Worm (Caenorhabditis elegans): ENCODE data around the gene pph-6.

Gene pph-6

DNA sequence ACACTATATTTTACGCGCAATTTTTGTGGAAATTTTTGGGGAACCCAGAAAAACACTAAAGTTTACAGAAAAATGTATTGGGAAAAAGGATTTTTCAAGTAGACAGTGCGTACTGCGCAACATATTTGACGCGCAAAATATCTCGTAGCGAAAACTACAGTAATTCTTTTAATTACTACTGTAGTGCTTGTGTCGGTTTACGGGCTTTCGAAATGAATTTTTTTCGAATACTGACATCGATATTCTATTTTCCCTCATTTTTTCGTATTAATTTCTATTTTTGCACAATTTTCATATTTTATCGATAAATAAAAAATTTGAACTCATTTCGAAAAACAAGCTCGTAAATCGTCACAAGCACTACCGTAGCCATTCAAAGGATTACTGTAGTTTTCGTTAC, 32.9 kb upstream of the pph-6 start:
- TF ChIP-seq flt-1 (GFP tag; IDR thresholded peaks at IDR 0.05) (no peak), pes-1 (GFP tag; IDR thresholded peaks at IDR 0.05) (no peak), ets-7 (tag; optimal IDR thresholded peaks at IDR 0.05) (no peak), hmbx-1 (tag; optimal IDR thresholded peaks at IDR 0.05) (no peak)

- TF ChIP-seq scrt-1 (GFP tag; IDR thresholded peaks at IDR 0.05) (no peak), hnd-1 (tag; optimal IDR thresholded peaks at IDR 0.05) (no peak), ama-1 (optimal IDR thresholded peaks at IDR 0.05) (no peak), ceh-13 (GFP tag; optimal IDR thresholded peaks at IDR 0.05) (no peak), flt-1 (GFP tag; IDR thresholded peaks at IDR 0.05) (no peak), ets-7 (tag; optimal IDR thresholded peaks at IDR 0.05) (no peak), tra-4 (tag; optimal IDR thresholded peaks at IDR 0.05) (no peak), B0310.2 (tag; optimal IDR thresholded peaks at IDR 0.05) (no peak), hmbx-1 (tag; optimal IDR thresholded peaks at IDR 0.05) (no peak), sea-1 (GFP tag; conservative IDR thresholded peaks at IDR 0.05) (no peak), aly-1 (tag; optimal IDR thresholded peaks at IDR 0.05) (no peak), hmg-4 (GFP tag; optimal IDR thresholded peaks at IDR 0.05) (no peak), ceh-36 (tag; optimal IDR thresholded peaks at IDR 0.05) (no peak)
Observed at ce11 chrIII:3429761-3430160, 31.7 kb upstream of the pph-6 start.

DNA sequence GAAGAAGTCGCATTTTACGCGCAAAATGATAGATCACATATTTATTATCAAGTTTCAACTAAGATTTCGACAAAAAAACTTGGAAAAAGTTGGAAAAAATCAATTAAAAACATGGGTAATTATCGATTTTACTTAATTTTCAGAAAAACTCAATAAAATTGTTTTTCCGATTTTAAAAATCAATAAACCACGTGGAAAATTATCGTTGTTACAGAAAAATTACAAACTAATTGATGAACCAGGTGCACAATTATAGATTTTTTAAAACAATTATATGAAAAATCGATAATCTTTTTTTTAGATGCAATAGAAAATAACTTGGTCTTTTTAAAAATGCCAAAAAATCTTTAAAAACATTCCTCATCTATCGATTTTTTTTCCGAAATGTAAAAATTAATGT, 30.8 kb upstream of the pph-6 start:
- TF ChIP-seq sea-1 (GFP tag; conservative IDR thresholded peaks at IDR 0.05), result no peak
- no peak for TF ChIP-seq ceh-13 (GFP tag; optimal IDR thresholded peaks at IDR 0.05)
- TF ChIP-seq hnd-1 (tag; optimal IDR thresholded peaks at IDR 0.05), result no peak
- TF ChIP-seq F13C5.2 (tag; optimal IDR thresholded peaks at IDR 0.05), result no peak
- no peak for TF ChIP-seq tbx-37 (GFP tag; conservative IDR thresholded peaks at IDR 0.05)
- no peak for TF ChIP-seq ama-1 (optimal IDR thresholded peaks at IDR 0.05)
- TF ChIP-seq scrt-1 (GFP tag; IDR thresholded peaks at IDR 0.05), result no peak
- no peak for TF ChIP-seq tra-4 (tag; optimal IDR thresholded peaks at IDR 0.05)
- no peak for TF ChIP-seq hmg-4 (GFP tag; optimal IDR thresholded peaks at IDR 0.05)
- no peak for TF ChIP-seq tbx-11 (GFP tag; IDR thresholded peaks at IDR 0.05)
- TF ChIP-seq B0310.2 (tag; optimal IDR thresholded peaks at IDR 0.05), result no peak
- TF ChIP-seq flt-1 (GFP tag; IDR thresholded peaks at IDR 0.05), result no peak

ce11 chrIII:3431385-3431784, 30.1 kb upstream of the pph-6 start, which contains the start of gene K01A11.1:
K01A11.1 (minus strand) TSS chrIII:3431485.
- no peak for TF ChIP-seq B0310.2 (tag; optimal IDR thresholded peaks at IDR 0.05)
- TF ChIP-seq pes-1 (GFP tag; IDR thresholded peaks at IDR 0.05), result no peak
- no peak for TF ChIP-seq hmbx-1 (tag; optimal IDR thresholded peaks at IDR 0.05)
- TF ChIP-seq ets-7 (tag; optimal IDR thresholded peaks at IDR 0.05), result no peak
- TF ChIP-seq ceh-36 (tag; optimal IDR thresholded peaks at IDR 0.05), result no peak
- no peak for TF ChIP-seq F13C5.2 (tag; optimal IDR thresholded peaks at IDR 0.05)
- TF ChIP-seq hmg-4 (GFP tag; optimal IDR thresholded peaks at IDR 0.05), result no peak
- TF ChIP-seq ceh-13 (GFP tag; optimal IDR thresholded peaks at IDR 0.05), result no peak
- TF ChIP-seq tbx-37 (GFP tag; conservative IDR thresholded peaks at IDR 0.05), result no peak
- no peak for TF ChIP-seq flt-1 (GFP tag; IDR thresholded peaks at IDR 0.05)
- TF ChIP-seq ama-1 (optimal IDR thresholded peaks at IDR 0.05), result no peak
- TF ChIP-seq tbx-11 (GFP tag; IDR thresholded peaks at IDR 0.05), result no peak

DNA sequence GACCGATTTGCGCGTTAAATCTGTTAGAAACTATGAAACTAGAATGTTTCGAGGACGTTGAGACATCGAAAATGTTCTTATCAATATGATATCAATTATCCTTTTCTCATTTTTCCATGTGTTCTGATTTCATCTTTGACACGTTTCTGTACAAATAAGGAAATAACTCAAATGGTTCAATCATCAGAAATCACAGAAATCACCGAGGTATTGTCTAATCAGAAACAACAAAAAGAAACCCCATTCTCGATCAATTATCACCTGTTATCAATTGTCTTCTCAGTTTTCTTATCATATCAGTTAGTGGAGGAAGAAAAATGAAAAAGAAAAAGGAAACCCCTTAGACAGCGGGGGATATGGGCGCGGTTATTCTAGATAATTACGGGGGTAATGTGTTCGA, 26.4 kb upstream of the pph-6 start:
- TF ChIP-seq tbx-11 (GFP tag; IDR thresholded peaks at IDR 0.05), result no peak
- TF ChIP-seq ceh-36 (tag; optimal IDR thresholded peaks at IDR 0.05), result no peak
- TF ChIP-seq hnd-1 (tag; optimal IDR thresholded peaks at IDR 0.05), result no peak
- no peak for TF ChIP-seq tbx-37 (GFP tag; conservative IDR thresholded peaks at IDR 0.05)
- no peak for TF ChIP-seq tra-4 (tag; optimal IDR thresholded peaks at IDR 0.05)
- no peak for TF ChIP-seq flt-1 (GFP tag; IDR thresholded peaks at IDR 0.05)
- TF ChIP-seq scrt-1 (GFP tag; IDR thresholded peaks at IDR 0.05), result no peak
- TF ChIP-seq B0310.2 (tag; optimal IDR thresholded peaks at IDR 0.05), result no peak
- no peak for TF ChIP-seq aly-1 (tag; optimal IDR thresholded peaks at IDR 0.05)
- TF ChIP-seq hmbx-1 (tag; optimal IDR thresholded peaks at IDR 0.05), result no peak
- no peak for TF ChIP-seq pes-1 (GFP tag; IDR thresholded peaks at IDR 0.05)
- TF ChIP-seq ets-7 (tag; optimal IDR thresholded peaks at IDR 0.05), result no peak
- no peak for TF ChIP-seq hmg-4 (GFP tag; optimal IDR thresholded peaks at IDR 0.05)
- no peak for TF ChIP-seq sea-1 (GFP tag; conservative IDR thresholded peaks at IDR 0.05)
- TF ChIP-seq ceh-13 (GFP tag; optimal IDR thresholded peaks at IDR 0.05), result no peak
- TF ChIP-seq F13C5.2 (tag; optimal IDR thresholded peaks at IDR 0.05), result no peak
- no peak for TF ChIP-seq ama-1 (optimal IDR thresholded peaks at IDR 0.05)

- TF ChIP-seq tbx-37 (GFP tag; conservative IDR thresholded peaks at IDR 0.05) (no peak), flt-1 (GFP tag; IDR thresholded peaks at IDR 0.05) (no peak), hmg-4 (GFP tag; optimal IDR thresholded peaks at IDR 0.05) (no peak), tbx-11 (GFP tag; IDR thresholded peaks at IDR 0.05) (no peak), sea-1 (GFP tag; conservative IDR thresholded peaks at IDR 0.05) (no peak), aly-1 (tag; optimal IDR thresholded peaks at IDR 0.05) (no peak), pes-1 (GFP tag; IDR thresholded peaks at IDR 0.05) (no peak), ets-7 (tag; optimal IDR thresholded peaks at IDR 0.05) (no peak), ceh-13 (GFP tag; optimal IDR thresholded peaks at IDR 0.05) (no peak), ama-1 (optimal IDR thresholded peaks at IDR 0.05) (no peak)
Observed at ce11 chrIII:3437139-3437538, 24.4 kb upstream of the pph-6 start.

- TF ChIP-seq aly-1 (tag; optimal IDR thresholded peaks at IDR 0.05), result no peak
Observed at ce11 chrIII:3444139-3444538, 17.4 kb upstream of the pph-6 start, which contains the start of gene spe-41. spe-41 (minus strand) TSS chrIII:3444210.

ce11 chrIII:3452563-3453210, 8.8 kb upstream of the pph-6 start, which contains the start of the genes K01A11.3 and C34C12.12:
K01A11.3 (minus strand) TSS chrIII:3452613.
C34C12.12 (plus strand) TSS chrIII:3453194.
- TF ChIP-seq tbx-37 (GFP tag; conservative IDR thresholded peaks at IDR 0.05) (no peak), pes-1 (GFP tag; IDR thresholded peaks at IDR 0.05) (no peak), tra-4 (tag; optimal IDR thresholded peaks at IDR 0.05) (no peak), ceh-36 (tag; optimal IDR thresholded peaks at IDR 0.05) (no peak), tbx-11 (GFP tag; IDR thresholded peaks at IDR 0.05) (no peak), ets-7 (tag; optimal IDR thresholded peaks at IDR 0.05) (no peak), ama-1 (optimal IDR thresholded peaks at IDR 0.05) (no peak), ceh-13 (GFP tag; optimal IDR thresholded peaks at IDR 0.05) (no peak), aly-1 (tag; optimal IDR thresholded peaks at IDR 0.05) (no peak), hnd-1 (tag; optimal IDR thresholded peaks at IDR 0.05) (no peak), flt-1 (GFP tag; IDR thresholded peaks at IDR 0.05) (no peak), sea-1 (GFP tag; conservative IDR thresholded peaks at IDR 0.05) (no peak), scrt-1 (GFP tag; IDR thresholded peaks at IDR 0.05) (no peak), F13C5.2 (tag; optimal IDR thresholded peaks at IDR 0.05) (no peak), hmbx-1 (tag; optimal IDR thresholded peaks at IDR 0.05) (no peak), B0310.2 (tag; optimal IDR thresholded peaks at IDR 0.05) (no peak), hmg-4 (GFP tag; optimal IDR thresholded peaks at IDR 0.05) (no peak)
